Worm (Caenorhabditis elegans) whole organism, L1 larva: ENCODE data around the gene Y110A2AL.2.

ENCODE experiments used
- C04F5.9 ChIP-seq: sonication (generic microtip); optimal IDR thresholded peaks from 2 replicates; lab custom pipeline; 2016; ENCODE audit warnings: missing genetic modification characterization, missing compliant biosample characterization
- C16A3.4 ChIP-seq: fragments of 150-350 bp; optimal IDR thresholded peaks from 2 replicates; lab custom pipeline; 2014; ENCODE audit warnings: missing biosample characterization, missing genetic modification characterization
- C34B4.2 ChIP-seq: sonication (generic microtip); optimal IDR thresholded peaks from 2 replicates; lab custom pipeline; 2017; ENCODE audit warnings: mild to moderate bottlenecking, missing genetic modification characterization, missing compliant biosample characterization
- aha-1 ChIP-seq: fragments of 150-350 bp; optimal IDR thresholded peaks from 2 replicates; lab custom pipeline; 2014; ENCODE audit warnings: missing biosample characterization, missing genetic modification characterization
- ama-1 ChIP-seq: fragments of 150-350 bp; optimal IDR thresholded peaks from 2 replicates; lab custom pipeline; 2014
- dsc-1 ChIP-seq: sonication (generic microtip); optimal IDR thresholded peaks from 2 replicates; lab custom pipeline; 2016; ENCODE audit warnings: mild to moderate bottlenecking, missing genetic modification characterization, missing compliant biosample characterization
- efl-3 ChIP-seq: fragments of 200-800 bp; sonication (Bioruptor generic); optimal IDR thresholded peaks from 2 replicates; lab custom pipeline; 2018; ENCODE audit warnings: mild to moderate bottlenecking, missing genetic modification characterization, missing compliant biosample characterization
- elt-3 ChIP-seq, 6 experiments: fragments of 150-350 bp in 1 of 6; sonication (generic microtip); optimal IDR thresholded peaks; 2 replicates each; lab custom pipeline; 2017 to 2018; ENCODE audit warnings: missing biosample characterization in 6 of 6, missing genetic modification characterization in 6 of 6, inconsistent platforms in 1 of 6
- fkh-10 ChIP-seq: sonication (generic microtip); optimal IDR thresholded peaks from 2 replicates; lab custom pipeline; 2017; ENCODE audit warnings: missing biosample characterization, missing genetic modification reagents, missing genetic modification characterization
- fos-1 ChIP-seq: fragments of 150-350 bp; optimal IDR thresholded peaks from 2 replicates; lab custom pipeline; 2014; ENCODE audit warnings: missing biosample characterization, missing genetic modification characterization
- hlh-4 ChIP-seq: sonication (generic microtip); optimal IDR thresholded peaks from 2 replicates; lab custom pipeline; 2016; ENCODE audit warnings: mild to moderate bottlenecking, missing genetic modification characterization, missing compliant biosample characterization
- hpl-2 ChIP-seq: fragments of 150-350 bp; optimal IDR thresholded peaks from 2 replicates; lab custom pipeline; 2014; ENCODE audit warnings: missing biosample characterization, missing genetic modification reagents, missing genetic modification characterization
- isw-1 ChIP-seq: fragments of 200-800 bp; sonication (Bioruptor generic); IDR thresholded peaks from 2 replicates; pipeline ENCODE4 v1.3.6; 2022; ENCODE audit warnings: missing genetic modification characterization, missing compliant biosample characterization
- lin-13 ChIP-seq: fragments of 150-350 bp; optimal IDR thresholded peaks from 2 replicates; lab custom pipeline; 2014; ENCODE audit warnings: missing biosample characterization, missing genetic modification reagents, missing genetic modification characterization
- lin-14 ChIP-seq: fragments of 200-800 bp; sonication (Bioruptor generic); optimal IDR thresholded peaks from 2 replicates; lab custom pipeline; 2018; ENCODE audit warnings: mild to moderate bottlenecking, missing genetic modification characterization, moderate library complexity, missing compliant biosample characterization
- lin-39 ChIP-seq: fragments of 150-350 bp; optimal IDR thresholded peaks from 2 replicates; lab custom pipeline; 2014; ENCODE audit warnings: missing biosample characterization, missing genetic modification reagents, missing genetic modification characterization
- lir-3 ChIP-seq: sonication (generic microtip); optimal IDR thresholded peaks from 2 replicates; lab custom pipeline; 2016; ENCODE audit warnings: mild to moderate bottlenecking, missing genetic modification characterization, moderate library complexity, missing compliant biosample characterization; ENCODE audit not compliant: poor library complexity
- mdl-1 ChIP-seq, 2 experiments: fragments of 150-350 bp; optimal IDR thresholded peaks; 2 replicates each; lab custom pipeline; 2014 to 2017; ENCODE audit warnings: missing biosample characterization in 2 of 2, missing genetic modification characterization in 2 of 2, inconsistent platforms in 1 of 2
- mef-2 ChIP-seq: fragments of 150-350 bp; optimal IDR thresholded peaks from 2 replicates; lab custom pipeline; 2014; ENCODE audit warnings: missing biosample characterization, missing genetic modification characterization
- mep-1 ChIP-seq: fragments of 150-350 bp; optimal IDR thresholded peaks from 2 replicates; lab custom pipeline; 2014; ENCODE audit warnings: missing biosample characterization, missing genetic modification characterization
- nhr-28 ChIP-seq: fragments of 150-350 bp; optimal IDR thresholded peaks from 2 replicates; lab custom pipeline; 2014; ENCODE audit warnings: missing biosample characterization, missing genetic modification characterization
- nhr-47 ChIP-seq: sonication (generic microtip); optimal IDR thresholded peaks from 2 replicates; lab custom pipeline; 2016; ENCODE audit warnings: mild to moderate bottlenecking, missing genetic modification characterization, moderate library complexity, missing compliant biosample characterization
- nhr-71 ChIP-seq: sonication (generic microtip); optimal IDR thresholded peaks from 2 replicates; lab custom pipeline; 2016; ENCODE audit warnings: mild to moderate bottlenecking, missing genetic modification characterization, moderate library complexity, missing compliant biosample characterization
- nhr-90 ChIP-seq: sonication (generic microtip); optimal IDR thresholded peaks from 2 replicates; lab custom pipeline; 2016; ENCODE audit warnings: mild to moderate bottlenecking, missing genetic modification characterization, missing compliant biosample characterization; ENCODE audit not compliant: poor library complexity
- pag-3 ChIP-seq: sonication (generic microtip); optimal IDR thresholded peaks from 2 replicates; lab custom pipeline; 2017; ENCODE audit warnings: missing genetic modification characterization, mild to moderate bottlenecking, missing compliant biosample characterization, antibody characterized with exemption, borderline replicate concordance; ENCODE audit not compliant: insufficient read depth
- sox-4 ChIP-seq: sonication (generic microtip); optimal IDR thresholded peaks from 2 replicates; lab custom pipeline; 2016; ENCODE audit warnings: missing genetic modification characterization, missing compliant biosample characterization
- swsn-7 ChIP-seq: sonication (generic microtip); optimal IDR thresholded peaks from 2 replicates; lab custom pipeline; 2016; ENCODE audit warnings: missing genetic modification characterization, missing compliant biosample characterization
- unc-30 ChIP-seq: sonication (generic microtip); optimal IDR thresholded peaks from 2 replicates; lab custom pipeline; 2017; ENCODE audit warnings: missing biosample characterization, missing genetic modification characterization
- unc-98 ChIP-seq: fragments of 200-800 bp; sonication (Bioruptor generic); IDR thresholded peaks from 2 replicates; pipeline ENCODE4 v1.3.6; 2022; ENCODE audit warnings: missing genetic modification characterization, missing compliant biosample characterization
- vab-15 ChIP-seq: sonication (generic microtip); optimal IDR thresholded peaks from 2 replicates; lab custom pipeline; 2017; ENCODE audit warnings: missing genotype, mild to moderate bottlenecking, missing genetic modification characterization, missing compliant biosample characterization
- xbp-1 ChIP-seq: sonication (generic microtip); optimal IDR thresholded peaks from 2 replicates; lab custom pipeline; 2016; ENCODE audit warnings: missing genetic modification characterization, missing compliant biosample characterization
- ztf-4 ChIP-seq: fragments of 150-350 bp; optimal IDR thresholded peaks from 2 replicates; lab custom pipeline; 2014; ENCODE audit warnings: missing biosample characterization, missing genetic modification characterization

Gene Y110A2AL.2

ce11 chrII:2871816-2872215 is 4.0 kb downstream of the Y110A2AL.2 start, which contains the start of gene Y110A2AL.10:
Y110A2AL.10 (minus strand) TSS chrII:2871916.
- TF ChIP-seq lin-14 (GFP tag; lab: Kevin White, UChicago) (no peak), nhr-47 (tag; lab: Kevin White, UChicago) (no peak), hlh-4 (no peak), ztf-4 (no peak), efl-3 (GFP tag; lab: Kevin White, UChicago) (no peak), swsn-7 (no peak), nhr-71 (tag; lab: Kevin White, UChicago) (no peak), vab-15 (no peak), C16A3.4 (tag; lab: Kevin White, UChicago) (no peak), unc-30 (tag; lab: Kevin White, UChicago) (no peak), isw-1 (GFP tag; lab: Robert Waterston, UW) (no peak), mef-2 (no peak), C04F5.9 (tag; lab: Kevin White, UChicago) (no peak), xbp-1 (tag; lab: Kevin White, UChicago) (no peak), fkh-10 (GFP tag; lab: Kevin White, UChicago) (no peak), nhr-90 (tag; lab: Kevin White, UChicago) (no peak), lin-39 (tag; lab: Kevin White, UChicago) (no peak), nhr-28 (tag; lab: Kevin White, UChicago) (no peak)

ce11 chrII:2874801-2875200 is 7.0 kb downstream of the Y110A2AL.2 start, which contains the start of gene Y110A2AL.1:
Y110A2AL.1 (plus strand) TSS chrII:2875101.
- TF ChIP-seq ama-1 (lab: Kevin White, UChicago) (no peak), hlh-4 (no peak), lir-3 (tag; lab: Kevin White, UChicago) (no peak), aha-1 (tag; lab: Kevin White, UChicago) (no peak), dsc-1 (tag; lab: Kevin White, UChicago) (no peak)

DNA sequence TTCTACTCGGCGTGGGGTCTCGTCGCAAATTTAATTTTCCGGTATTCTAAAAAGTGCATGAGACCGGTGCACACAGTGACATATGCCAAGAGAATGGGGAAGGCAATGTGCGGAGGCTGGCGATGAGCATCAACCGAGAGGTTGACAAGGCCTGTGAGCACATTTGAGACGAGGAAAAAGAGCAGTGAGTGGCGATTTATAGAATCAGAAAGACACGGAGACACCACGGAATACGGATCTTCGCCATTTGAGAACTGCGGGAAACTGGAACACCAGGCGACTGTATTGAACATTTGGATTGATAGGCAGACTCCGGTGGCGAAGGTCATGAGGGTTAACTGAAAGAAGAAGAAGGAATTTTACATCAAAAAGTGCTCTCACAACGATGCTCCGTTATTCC is 11.1 kb downstream of the Y110A2AL.2 start:
- TF ChIP-seq aha-1 (tag; lab: Kevin White, UChicago) (no peak), isw-1 (GFP tag; lab: Robert Waterston, UW) (no peak), mdl-1 (tag; optimal IDR thresholded peaks at IDR 0.05; lab: Kevin White, UChicago) (no peak), mep-1 (tag; lab: Kevin White, UChicago) (no peak)

- TF ChIP-seq lin-13 (GFP tag; lab: Kevin White, UChicago) (peak; percentile 16), sox-4 (tag; lab: Kevin White, UChicago) (no peak)
- TF ChIP-seq, all 84 proteins: peak for 1
Measured at ce11 chrII:2881088-2881487, 13.3 kb downstream of the Y110A2AL.2 start.

- TF ChIP-seq isw-1 (GFP tag; lab: Robert Waterston, UW) (no peak), lir-3 (tag; lab: Kevin White, UChicago) (no peak)
Measured at ce11 chrII:2884810-2885209, 17.0 kb downstream of the Y110A2AL.2 start, which contains the start of gene pigw-1. pigw-1 (minus strand) TSS chrII:2884910.

DNA sequence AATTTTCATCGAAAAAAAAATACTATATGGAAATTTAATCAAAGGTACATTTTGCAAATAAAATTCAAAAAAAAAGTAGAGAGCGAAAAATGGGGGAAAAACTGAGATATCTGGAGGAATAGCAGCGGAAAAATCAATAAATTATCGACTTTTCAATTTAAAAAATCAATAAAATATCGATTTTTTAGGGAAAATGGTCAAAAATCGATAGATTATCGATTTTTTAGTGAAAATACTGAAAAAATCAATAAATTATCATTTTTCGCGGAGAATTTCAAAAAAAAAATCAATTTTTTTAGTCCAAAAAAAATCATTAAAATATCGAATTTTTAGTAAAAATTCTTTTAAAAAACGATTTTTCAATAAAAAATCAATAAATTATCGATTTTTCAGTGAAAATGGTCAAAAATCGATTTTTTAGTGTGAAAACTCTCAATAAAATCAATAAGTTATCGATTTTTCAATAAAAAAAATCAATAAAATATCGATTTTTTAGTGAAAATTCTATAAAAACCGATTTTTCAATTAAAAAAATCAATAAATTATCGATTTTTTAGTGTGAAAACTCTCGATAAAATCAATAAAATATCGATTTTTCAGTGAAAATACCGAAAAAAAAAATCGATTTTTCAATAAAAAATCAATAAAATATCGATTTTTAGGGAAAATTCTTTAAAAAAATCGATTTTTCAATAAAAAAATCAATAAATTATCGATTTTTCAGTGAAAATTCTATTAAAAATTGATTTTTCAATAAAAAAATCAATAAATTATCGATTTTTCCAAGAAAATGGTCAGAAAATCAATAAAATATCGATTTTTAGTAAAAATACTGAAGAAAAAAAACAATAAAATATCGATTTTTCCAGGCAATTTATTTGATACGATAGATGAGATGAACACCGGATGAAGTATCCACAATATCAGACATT is 18.0 kb downstream of the Y110A2AL.2 start:
- no peak for TF ChIP-seq pag-3 (tag; lab: Kevin White, UChicago)
- TF ChIP-seq elt-3 (tag; optimal IDR thresholded peaks at IDR 0.05; lab: Kevin White, UChicago): no peak
- no peak for TF ChIP-seq fos-1 (tag; lab: Kevin White, UChicago)
- TF ChIP-seq unc-98: no peak
- no peak for TF ChIP-seq hpl-2 (GFP tag; lab: Kevin White, UChicago)
- TF ChIP-seq C34B4.2 (tag; lab: Kevin White, UChicago): no peak
- no peak for TF ChIP-seq nhr-28 (tag; lab: Kevin White, UChicago)
